Worm (Caenorhabditis elegans) whole organism, L4 larva: Measurements from ENCODE around the gene F20B6.4.

Experiments used
- F49E8.2 ChIP-seq: sonication (generic microtip); optimal IDR thresholded peaks from 2 replicates; lab custom pipeline; 2016; ENCODE audit warnings: missing compliant biosample characterization, mild to moderate bottlenecking, missing genetic modification characterization, borderline replicate concordance
- T20F7.1 ChIP-seq: fragments of 200-800 bp; sonication (Bioruptor generic); optimal IDR thresholded peaks from 2 replicates; lab custom pipeline; 2018; ENCODE audit warnings: mild to moderate bottlenecking, missing genetic modification characterization, missing compliant biosample characterization
- aha-1 ChIP-seq: fragments of 150-350 bp; peaks from one replicate; lab custom pipeline; 2014; ENCODE audit warnings: missing biosample characterization, missing genetic modification characterization
- arid-1 ChIP-seq: fragments of 200-800 bp; sonication (Bioruptor generic); conservative IDR thresholded peaks from 2 replicates; pipeline ENCODE4 v1.3.6; 2022; ENCODE audit warnings: missing genetic modification reagents, missing genetic modification characterization, missing compliant biosample characterization
- ceh-20 ChIP-seq: fragments of 200-800 bp; sonication (Bioruptor generic); IDR thresholded peaks from 2 replicates; pipeline ENCODE4 v1.3.6; 2022; ENCODE audit warnings: missing genetic modification reagents, missing genetic modification characterization, missing compliant biosample characterization
- ceh-28 ChIP-seq: fragments of 150-350 bp; optimal IDR thresholded peaks from 2 replicates; lab custom pipeline; 2014; ENCODE audit warnings: missing biosample characterization, missing genetic modification reagents, missing genetic modification characterization
- ceh-44 ChIP-seq: fragments of 200-800 bp; sonication (Bioruptor generic); IDR thresholded peaks from 2 replicates; pipeline ENCODE4 v1.3.6; 2022; ENCODE audit warnings: missing genetic modification reagents, missing genetic modification characterization, missing compliant biosample characterization
- ces-1 ChIP-seq: fragments of 150-350 bp; sonication (generic microtip); optimal IDR thresholded peaks from 4 replicates; lab custom pipeline; 2014; ENCODE audit warnings: missing biosample characterization, missing genetic modification reagents, missing genetic modification characterization
- cey-2 ChIP-seq: sonication (generic microtip); optimal IDR thresholded peaks from 3 replicates; lab custom pipeline; 2017; ENCODE audit warnings: missing genetic modification characterization, mild to moderate bottlenecking, missing compliant biosample characterization, antibody characterized with exemption, borderline replicate concordance; ENCODE audit not compliant: insufficient read depth
- ctbp-1 ChIP-seq: fragments of 200-800 bp; sonication (Bioruptor generic); IDR thresholded peaks from 2 replicates; pipeline ENCODE4 v1.3.6; 2022; ENCODE audit warnings: missing genetic modification reagents, missing genetic modification characterization, missing compliant biosample characterization
- daf-16 ChIP-seq, 3 experiments: sonication (generic microtip); optimal IDR thresholded peaks; 2 replicates each; lab custom pipeline; 2016 to 2017; ENCODE audit warnings: missing genetic modification characterization in 3 of 3, missing genetic modification reagents in 3 of 3, mild to moderate bottlenecking in 2 of 3, missing compliant biosample characterization in 2 of 3, missing biosample characterization in 1 of 3, moderate library complexity in 1 of 3
- dmd-6 ChIP-seq: fragments of 200-800 bp; sonication (Bioruptor generic); IDR thresholded peaks from 2 replicates; pipeline ENCODE4 v1.3.6; 2022; ENCODE audit warnings: missing genetic modification reagents, missing genetic modification characterization, missing compliant biosample characterization
- dve-1 ChIP-seq: sonication (generic microtip); optimal IDR thresholded peaks from 2 replicates; lab custom pipeline; 2017; ENCODE audit warnings: antibody characterized with exemption, mild to moderate bottlenecking, missing genetic modification characterization, missing compliant biosample characterization; ENCODE audit not compliant: insufficient read depth
- egl-27 ChIP-seq: sonication (generic microtip); optimal IDR thresholded peaks from 3 replicates; lab custom pipeline; 2017; ENCODE audit warnings: missing biosample characterization, missing genetic modification reagents, missing genetic modification characterization
- egl-43 ChIP-seq: fragments of 200-800 bp; sonication (Bioruptor generic); IDR thresholded peaks from 2 replicates; pipeline ENCODE4 v1.3.6; 2022; ENCODE audit warnings: missing genetic modification reagents, missing genetic modification characterization, missing compliant biosample characterization
- fkh-10 ChIP-seq: fragments of 150-350 bp; optimal IDR thresholded peaks from 2 replicates; lab custom pipeline; 2014; ENCODE audit warnings: missing biosample characterization, missing genetic modification reagents, missing genetic modification characterization
- fos-1 ChIP-seq: fragments of 150-350 bp; optimal IDR thresholded peaks from 2 replicates; lab custom pipeline; 2014; ENCODE audit warnings: missing biosample characterization, missing genetic modification characterization
- hlh-11 ChIP-seq: fragments of 200-800 bp; sonication (Bioruptor generic); optimal IDR thresholded peaks from 2 replicates; lab custom pipeline; 2018; ENCODE audit warnings: mild to moderate bottlenecking, missing genetic modification characterization, missing compliant biosample characterization
- hlh-30 ChIP-seq: sonication (generic microtip); optimal IDR thresholded peaks from 2 replicates; lab custom pipeline; 2017; ENCODE audit warnings: antibody characterized with exemption, mild to moderate bottlenecking, missing genetic modification characterization, missing compliant biosample characterization; ENCODE audit not compliant: insufficient read depth
- hmg-1.1 ChIP-seq: fragments of 200-800 bp; sonication (Bioruptor generic); IDR thresholded peaks from 2 replicates; pipeline ENCODE4 v1.3.6; 2022; ENCODE audit warnings: missing genetic modification reagents, missing genetic modification characterization, missing compliant biosample characterization
- lin-13 ChIP-seq: fragments of 150-350 bp; optimal IDR thresholded peaks from 2 replicates; lab custom pipeline; 2014; ENCODE audit warnings: missing biosample characterization, missing genetic modification reagents, missing genetic modification characterization
- lin-38 ChIP-seq: fragments of 200-800 bp; sonication (Bioruptor generic); IDR thresholded peaks from 2 replicates; pipeline ENCODE4 v1.3.6; 2022; ENCODE audit warnings: missing genetic modification reagents, missing genetic modification characterization, missing compliant biosample characterization
- mdl-1 ChIP-seq, 2 experiments: fragments of 150-350 bp in 1 of 2; sonication (generic microtip) in 1 of 2; optimal IDR thresholded peaks; 2 replicates each; lab custom pipeline; 2014 to 2017; ENCODE audit warnings: missing biosample characterization in 2 of 2, missing genetic modification characterization in 2 of 2
- mdt-29 ChIP-seq: fragments of 200-800 bp; sonication (Bioruptor generic); IDR thresholded peaks from 2 replicates; pipeline ENCODE4 v1.3.6; 2022; ENCODE audit warnings: missing genetic modification reagents, missing genetic modification characterization, missing compliant biosample characterization
- mep-1 ChIP-seq: fragments of 150-350 bp; sonication (generic microtip); optimal IDR thresholded peaks from 3 replicates; lab custom pipeline; 2014; ENCODE audit warnings: missing biosample characterization, missing genetic modification characterization
- mxl-2 ChIP-seq: fragments of 200-800 bp; sonication (Bioruptor generic); conservative IDR thresholded peaks from 2 replicates; pipeline ENCODE4 v1.3.6; 2022; ENCODE audit warnings: missing genetic modification reagents, missing genetic modification characterization, missing compliant biosample characterization
- mxl-3 ChIP-seq: fragments of 200-800 bp; sonication (Bioruptor generic); optimal IDR thresholded peaks from 2 replicates; lab custom pipeline; 2018; ENCODE audit warnings: mild to moderate bottlenecking, missing genetic modification characterization, missing compliant biosample characterization
- nhr-11 ChIP-seq: fragments of 150-350 bp; optimal IDR thresholded peaks from 2 replicates; lab custom pipeline; 2014; ENCODE audit warnings: missing biosample characterization, missing genetic modification characterization
- nhr-237 ChIP-seq: sonication (generic microtip); optimal IDR thresholded peaks from 2 replicates; lab custom pipeline; 2017; ENCODE audit warnings: missing biosample characterization, missing genetic modification characterization
- nhr-28 ChIP-seq: fragments of 150-350 bp; optimal IDR thresholded peaks from 2 replicates; lab custom pipeline; 2014; ENCODE audit warnings: missing biosample characterization, missing genetic modification characterization
- nhr-48 ChIP-seq: sonication (generic microtip); optimal IDR thresholded peaks from 2 replicates; lab custom pipeline; 2016; ENCODE audit warnings: mild to moderate bottlenecking, missing genetic modification characterization, missing compliant biosample characterization
- nhr-76 ChIP-seq: fragments of 150-350 bp; optimal IDR thresholded peaks from 2 replicates; lab custom pipeline; 2014; ENCODE audit warnings: missing biosample characterization, missing genetic modification characterization
- nhr-77 ChIP-seq: fragments of 150-350 bp; optimal IDR thresholded peaks from 2 replicates; lab custom pipeline; 2014; ENCODE audit warnings: missing biosample characterization, missing genetic modification characterization
- pha-4 ChIP-seq, 2 experiments: fragments of 150-350 bp in 1 of 2; fragments of 200-800 bp in 1 of 2; sonication (Bioruptor generic) in 1 of 2; IDR thresholded peaks in 1 of 2; optimal IDR thresholded peaks in 1 of 2; 2 replicates each; pipeline versions ENCODE4 v1.3.6 to Lab custom; 2014 to 2022; ENCODE audit warnings: missing genetic modification characterization in 2 of 2, missing genetic modification reagents in 2 of 2, missing biosample characterization in 1 of 2, missing compliant biosample characterization in 1 of 2
- php-3 ChIP-seq: fragments of 200-800 bp; sonication (Bioruptor generic); IDR thresholded peaks from 2 replicates; pipeline ENCODE4 v1.3.6; 2022; ENCODE audit warnings: missing genetic modification reagents, missing genetic modification characterization, missing compliant biosample characterization
- sdz-12 ChIP-seq: fragments of 200-800 bp; sonication (Bioruptor generic); optimal IDR thresholded peaks from 2 replicates; lab custom pipeline; 2018; ENCODE audit warnings: mild to moderate bottlenecking, missing genetic modification characterization, missing compliant biosample characterization
- snpc-1.2 ChIP-seq: fragments of 200-800 bp; sonication (Bioruptor generic); IDR thresholded peaks from 2 replicates; pipeline ENCODE4 v1.3.6; 2022; ENCODE audit warnings: missing genetic modification reagents, missing genetic modification characterization, missing compliant biosample characterization
- unc-39 ChIP-seq: sonication (generic microtip); optimal IDR thresholded peaks from 2 replicates; lab custom pipeline; 2017; ENCODE audit warnings: missing biosample characterization, missing genetic modification characterization
- unc-62 ChIP-seq, 3 experiments: fragments of 150-350 bp in 1 of 3; sonication (generic microtip); optimal IDR thresholded peaks in 2 of 3; peaks in 1 of 3; 1 replicate in 1 of 3; 2 replicates in 2 of 3; lab custom pipeline; 2014 to 2017; ENCODE audit warnings: missing biosample characterization in 3 of 3, missing genetic modification characterization in 3 of 3, missing genetic modification reagents in 3 of 3, missing genotype in 1 of 3
- vab-7 ChIP-seq: fragments of 200-800 bp; sonication (Bioruptor generic); IDR thresholded peaks from 2 replicates; pipeline ENCODE4 v1.3.6; 2022; ENCODE audit warnings: missing genetic modification reagents, missing genetic modification characterization, missing compliant biosample characterization
- ztf-11 ChIP-seq: fragments of 150-350 bp; optimal IDR thresholded peaks from 2 replicates; lab custom pipeline; 2014; ENCODE audit warnings: missing biosample characterization, missing genetic modification characterization

The F20B6.4 gene

DNA sequence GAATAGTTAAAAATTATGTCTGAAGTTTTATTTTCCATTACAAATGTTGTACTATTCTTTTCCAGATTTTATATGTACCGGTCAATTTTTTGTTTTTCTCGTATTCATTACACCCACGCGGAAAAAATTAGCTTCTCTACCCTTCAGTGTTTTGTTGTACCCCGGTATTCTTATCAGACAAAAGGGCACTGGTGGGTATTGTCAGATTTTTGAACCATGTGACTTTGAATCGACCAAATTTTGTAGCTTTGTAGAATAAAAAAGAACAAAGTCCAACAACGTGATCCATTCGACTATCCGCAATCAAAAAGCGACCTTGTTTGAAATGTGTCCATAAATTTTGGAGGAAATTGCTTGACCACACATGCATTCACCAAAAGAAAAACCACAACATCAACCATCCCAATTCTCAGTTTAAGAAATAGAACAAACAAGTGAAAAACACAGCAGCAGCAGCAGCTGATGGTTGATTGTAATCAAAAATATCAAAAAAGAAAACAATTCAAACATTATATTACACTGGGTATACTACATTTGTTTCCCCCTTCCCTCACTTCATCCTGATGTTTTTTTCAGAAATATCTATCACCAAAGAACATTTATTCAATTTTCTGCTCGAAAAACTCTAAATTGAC is 48.3 kb upstream of the F20B6.4 start:
- TF ChIP-seq vab-7 = no peak
- peak; percentile 77 for TF ChIP-seq dve-1 (tag; lab: Kevin White, UChicago)
- peak in 1 of 2 experiments; percentile 85 for TF ChIP-seq daf-16 (GFP tag; optimal IDR thresholded peaks at IDR 0.05; lab: Kevin White, UChicago)
- TF ChIP-seq daf-16 (tag; optimal IDR thresholded peaks at IDR 0.05; lab: Kevin White, UChicago) = peak; percentile 71
- TF ChIP-seq mdl-1 (tag; optimal IDR thresholded peaks at IDR 0.05; lab: Kevin White, UChicago) = peak in 1 of 2 experiments; percentile 64
- peak; percentile 13 for TF ChIP-seq mep-1 (tag; lab: Kevin White, UChicago)
- peak; percentile 50; the same call in 1 of the 2 replicates for TF ChIP-seq mdt-29
- peak; percentile 71 for TF ChIP-seq nhr-28 (tag; lab: Kevin White, UChicago)
- peak; percentile 68 for TF ChIP-seq hlh-30 (tag; lab: Kevin White, UChicago)
- TF ChIP-seq nhr-11 (tag; lab: Kevin White, UChicago) = peak; percentile 2
- no peak for TF ChIP-seq cey-2 (tag; lab: Kevin White, UChicago)
- peak; percentile 43 for TF ChIP-seq nhr-48
- peak in 1 of 2 experiments; percentile 78 for TF ChIP-seq unc-62 (GFP tag; optimal IDR thresholded peaks at IDR 0.05 in 1 of 2; lab: Kevin White, UChicago)
- no peak for TF ChIP-seq unc-62 (tag; optimal IDR thresholded peaks at IDR 0.05; lab: Kevin White, UChicago)
- no peak for TF ChIP-seq lin-38 (GFP tag; lab: Robert Waterston, UW)
- TF ChIP-seq ceh-20 (GFP tag; lab: Robert Waterston, UW) = no peak
- TF ChIP-seq ceh-44 = no peak
- peak; percentile 15; the same call in 1 of the 2 replicates for TF ChIP-seq dmd-6 (GFP tag; lab: Robert Waterston, UW)
- TF ChIP-seq hlh-11 = peak; percentile 25
- TF ChIP-seq nhr-77 (tag; lab: Kevin White, UChicago) = peak; percentile 48

DNA sequence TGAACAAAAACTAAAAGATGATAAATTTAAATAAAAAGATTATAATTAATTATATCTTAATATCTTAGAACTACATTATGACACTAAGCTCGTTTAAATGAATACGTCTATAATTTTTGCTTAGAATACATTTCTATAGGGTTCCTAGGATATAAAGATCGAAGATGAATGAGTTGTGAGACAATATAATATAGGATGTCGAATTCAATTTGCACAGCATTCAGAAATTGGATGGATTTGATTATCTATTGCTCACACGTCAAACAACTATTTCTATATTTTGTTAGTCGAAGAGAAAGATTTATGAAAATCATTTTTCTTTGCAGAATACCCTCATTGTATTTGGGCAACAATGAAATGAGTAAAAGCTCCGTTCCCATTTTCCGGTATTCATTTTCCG is 42.6 kb upstream of the F20B6.4 start:
- TF ChIP-seq ces-1 (GFP tag; lab: Kevin White, UChicago) (peak; percentile 79), T20F7.1 (GFP tag; lab: Kevin White, UChicago) (no peak), fkh-10 (GFP tag; lab: Kevin White, UChicago) (peak; percentile 18)

DNA sequence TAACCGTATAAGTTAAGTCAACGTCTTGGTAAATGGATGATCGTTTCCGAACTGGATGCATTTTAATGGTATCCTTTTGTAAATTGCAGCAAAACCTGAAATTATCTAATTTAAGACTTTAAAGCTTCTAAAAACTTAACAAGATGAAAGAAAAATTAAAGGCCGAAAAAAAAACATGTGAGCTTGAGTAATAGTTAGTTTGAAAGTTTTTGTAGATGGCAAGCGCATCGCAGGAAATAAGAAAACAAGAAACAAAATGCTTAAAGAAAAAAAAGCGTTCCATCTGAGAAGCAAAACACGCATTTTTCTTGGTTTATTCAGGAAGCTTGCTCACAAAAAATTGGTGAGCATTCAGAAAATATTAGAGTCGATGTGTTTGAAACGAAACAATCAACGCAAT is 39.4 kb upstream of the F20B6.4 start, which contains the start of gene rab-37:
rab-37 (minus strand) TSS at position 101 of the 400 bp plus-strand sequence.
- TF ChIP-seq lin-38 (GFP tag; lab: Robert Waterston, UW) = no peak
- peak; percentile 39 for TF ChIP-seq aha-1 (tag; lab: Kevin White, UChicago)

DNA sequence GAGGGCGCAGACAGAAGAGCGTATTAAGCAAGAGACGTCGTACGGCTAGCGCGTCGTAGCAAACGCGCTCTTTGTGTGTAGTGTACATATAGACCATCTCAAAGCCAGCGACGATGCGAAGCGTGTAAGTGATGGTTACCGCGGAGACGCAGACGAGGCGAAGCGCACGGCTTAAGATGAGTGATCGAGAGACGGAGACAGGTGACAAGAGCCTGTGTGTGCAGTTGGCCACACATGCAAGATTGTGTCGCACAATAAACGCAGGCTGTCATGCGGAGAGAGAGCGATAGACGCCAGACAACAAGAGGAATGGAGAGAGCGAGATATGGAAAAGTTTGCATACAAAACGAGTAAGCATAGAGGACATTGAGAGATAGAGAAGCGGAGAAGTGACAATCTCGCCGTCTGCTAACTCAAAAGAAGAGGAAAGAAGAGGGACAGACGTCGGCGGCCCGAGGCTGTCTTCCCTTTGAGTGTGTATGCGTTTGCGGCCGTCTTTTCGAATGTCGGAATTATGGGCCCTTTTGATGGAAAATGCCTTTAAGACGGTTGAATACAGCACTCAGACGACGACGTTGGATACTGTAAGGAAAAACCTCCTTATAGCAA is 26.6 kb upstream of the F20B6.4 start:
- TF ChIP-seq snpc-1.2 (GFP tag; lab: Robert Waterston, UW) (no peak), ceh-28 (no peak), mxl-2 (GFP tag; lab: Robert Waterston, UW) (no peak), unc-39 (tag; lab: Kevin White, UChicago) (no peak), ctbp-1 (GFP tag; lab: Robert Waterston, UW) (peak; percentile 86), arid-1 (no peak; the same call in 1 of the 2 replicates), nhr-28 (tag; lab: Kevin White, UChicago) (peak; percentile 77), aha-1 (tag; lab: Kevin White, UChicago) (peak; percentile 99), sdz-12 (GFP tag; lab: Kevin White, UChicago) (no peak), nhr-237 (no peak), pha-4 (GFP tag; IDR thresholded peaks at IDR 0.05; lab: Robert Waterston, UW) (peak; percentile 86), pha-4 (tag; optimal IDR thresholded peaks at IDR 0.05; lab: Kevin White, UChicago) (no peak), nhr-76 (tag; lab: Kevin White, UChicago) (no peak), ces-1 (GFP tag; lab: Kevin White, UChicago) (no peak), F49E8.2 (tag; lab: Kevin White, UChicago) (no peak), mxl-3 (GFP tag; lab: Kevin White, UChicago) (peak; percentile 74), fos-1 (no peak), egl-27 (tag; lab: Kevin White, UChicago) (no peak), ztf-11 (tag; lab: Kevin White, UChicago) (no peak), egl-43 (peak; percentile 84), php-3 (GFP tag; lab: Robert Waterston, UW) (peak; percentile 83), dmd-6 (GFP tag; lab: Robert Waterston, UW) (peak; percentile 71), lin-13 (GFP tag; lab: Kevin White, UChicago) (no peak), hmg-1.1 (peak; percentile 98)
